Worm (Caenorhabditis elegans) whole organism, late embryonic: Measurements from ENCODE around the gene srt-6.

Source experiments
- ama-1 ChIP-seq: fragments of 150-350 bp; optimal IDR thresholded peaks from 2 replicates; lab custom pipeline; 2014
- dve-1 ChIP-seq: sonication (generic microtip); optimal IDR thresholded peaks from 2 replicates; lab custom pipeline; 2017; ENCODE audit warnings: antibody characterized with exemption, mild to moderate bottlenecking, missing genetic modification characterization, missing compliant biosample characterization
- eyg-1 ChIP-seq: sonication (generic microtip); optimal IDR thresholded peaks from 2 replicates; lab custom pipeline; 2016; ENCODE audit warnings: missing genotype, missing genetic modification characterization, missing compliant biosample characterization
- sox-2 ChIP-seq: fragments of 200-800 bp; sonication (Bioruptor generic); IDR thresholded peaks from 2 replicates; pipeline ENCODE4 v1.3.6; 2022; ENCODE audit warnings: missing genetic modification reagents, missing genetic modification characterization, missing compliant biosample characterization
- tbx-2 ChIP-seq: sonication (generic microtip); optimal IDR thresholded peaks from 2 replicates; lab custom pipeline; 2016; ENCODE audit warnings: missing genetic modification characterization, missing compliant biosample characterization
- unc-55 ChIP-seq: sonication (generic microtip); optimal IDR thresholded peaks from 2 replicates; lab custom pipeline; 2017; ENCODE audit warnings: missing biosample characterization, missing genetic modification reagents, missing genetic modification characterization
- unc-86 ChIP-seq: sonication (generic microtip); optimal IDR thresholded peaks from 2 replicates; lab custom pipeline; 2016; ENCODE audit warnings: missing genetic modification characterization, missing compliant biosample characterization

ce11 chrV:7389771-7390170, 18.8 kb downstream of the srt-6 start, which contains the start of gene C02H6.1:
- no peak for TF ChIP-seq ama-1 (lab: Kevin White, UChicago)
- no peak for TF ChIP-seq sox-2
- TF ChIP-seq tbx-2 (tag; lab: Kevin White, UChicago), result no peak
- TF ChIP-seq unc-86 (tag; lab: Kevin White, UChicago), result no peak
- no peak for TF ChIP-seq dve-1 (tag; lab: Kevin White, UChicago)
- TF ChIP-seq unc-55 (GFP tag; lab: Kevin White, UChicago), result no peak
- TF ChIP-seq eyg-1 (tag; lab: Kevin White, UChicago), result no peak
